Fruit fly (Drosophila melanogaster) whole organism, embryonic: Measurements from ENCODE around the gene MED15.

Source experiments
- Aef1 ChIP-seq: fragments of 200-800 bp; sonication (Bioruptor generic); IDR thresholded peaks from 3 replicates; pipeline ENCODE4 v1.3.6; 2022; ENCODE audit warnings: missing biosample characterization, missing genetic modification characterization
- CG10209 ChIP-seq: fragments of 200-800 bp; sonication (Bioruptor generic); optimal IDR thresholded peaks from 3 replicates; lab custom pipeline; 2017; ENCODE audit warnings: missing biosample characterization, mild to moderate bottlenecking, missing genetic modification characterization, missing genetic modification reagents
- CG10462 ChIP-seq: fragments of 200-800 bp; sonication (Bioruptor generic); optimal IDR thresholded peaks from 2 replicates; lab custom pipeline; 2016; ENCODE audit warnings: missing biosample characterization, missing genetic modification characterization
- CG11695 ChIP-seq: fragments of 200-800 bp; sonication (Bioruptor generic); IDR thresholded peaks from 3 replicates; pipeline ENCODE4 v1.3.6; 2022; ENCODE audit warnings: missing biosample characterization, missing genetic modification characterization
- CG11696 ChIP-seq: fragments of 200-800 bp; sonication (Bioruptor generic); IDR thresholded peaks from 2 replicates; pipeline ENCODE4 v1.3.6; 2022; ENCODE audit warnings: missing biosample characterization, missing genetic modification characterization
- CG12659 ChIP-seq: fragments of 200-800 bp; sonication (Bioruptor generic); optimal IDR thresholded peaks from 3 replicates; lab custom pipeline; 2017; ENCODE audit warnings: mild to moderate bottlenecking, missing biosample characterization, missing genetic modification reagents, missing genetic modification characterization
- CG14014 ChIP-seq: fragments of 200-800 bp; sonication (Bioruptor generic); IDR thresholded peaks from 2 replicates; pipeline ENCODE4 v1.3.6; 2022; ENCODE audit warnings: missing biosample characterization, missing genetic modification characterization
- CG14441 ChIP-seq: fragments of 200-800 bp; sonication (Bioruptor generic); IDR thresholded peaks from 2 replicates; pipeline ENCODE4 v1.3.6; 2022; ENCODE audit warnings: missing biosample characterization, missing genetic modification characterization
- CG14667 ChIP-seq: fragments of 200-800 bp; sonication (Bioruptor generic); IDR thresholded peaks from 2 replicates; pipeline ENCODE4 v1.3.6; 2022; ENCODE audit warnings: missing biosample characterization, missing genetic modification characterization
- CG1647 ChIP-seq: fragments of 200-800 bp; sonication (Bioruptor generic); optimal IDR thresholded peaks from 3 replicates; lab custom pipeline; 2016; ENCODE audit warnings: missing biosample characterization, missing genetic modification characterization
- CG17612 ChIP-seq: fragments of 200-800 bp; sonication (Bioruptor generic); IDR thresholded peaks from 2 replicates; pipeline ENCODE4 v1.3.6; 2022; ENCODE audit warnings: missing biosample characterization, missing genetic modification characterization
- CG1792 ChIP-seq: fragments of 200-800 bp; sonication (Bioruptor generic); optimal IDR thresholded peaks from 2 replicates; lab custom pipeline; 2016; ENCODE audit warnings: missing biosample characterization, missing genetic modification characterization
- CG2129 ChIP-seq: fragments of 200-800 bp; sonication (Bioruptor generic); IDR thresholded peaks from 2 replicates; pipeline ENCODE4 v1.3.6; 2022; ENCODE audit warnings: missing biosample characterization, missing genetic modification characterization; ENCODE audit not compliant: partially characterized antibody
- CG32532 ChIP-seq: fragments of 200-800 bp; sonication (Bioruptor generic); IDR thresholded peaks from 2 replicates; pipeline ENCODE4 v1.3.6; 2022; ENCODE audit warnings: missing biosample characterization, missing genetic modification characterization
- CG33213 ChIP-seq: fragments of 200-800 bp; sonication (Bioruptor generic); optimal IDR thresholded peaks from 3 replicates; lab custom pipeline; 2016; ENCODE audit warnings: missing biosample characterization, missing genetic modification characterization
- CG34376 ChIP-seq: fragments of 200-800 bp; sonication (Bioruptor generic); optimal IDR thresholded peaks from 2 replicates; lab custom pipeline; 2018; ENCODE audit warnings: missing biosample characterization, mild to moderate bottlenecking, missing genetic modification characterization
- CG3726 ChIP-seq: fragments of 200-800 bp; sonication (Bioruptor generic); IDR thresholded peaks from 3 replicates; pipeline ENCODE4, ENCODE4 v1.3.6; 2022; ENCODE audit warnings: missing biosample characterization, missing genetic modification characterization
- CG43689 ChIP-seq: fragments of 200-800 bp; sonication (Bioruptor generic); IDR thresholded peaks from 2 replicates; pipeline ENCODE4 v1.3.6; 2022; ENCODE audit warnings: missing biosample characterization, missing genetic modification characterization
- CG4424 ChIP-seq: fragments of 200-800 bp; sonication (Bioruptor generic); optimal IDR thresholded peaks from 3 replicates; lab custom pipeline; 2016; ENCODE audit warnings: missing biosample characterization, missing genetic modification characterization
- CG4617 ChIP-seq: fragments of 200-800 bp; sonication (Bioruptor generic); optimal IDR thresholded peaks from 3 replicates; lab custom pipeline; 2016; ENCODE audit warnings: missing biosample characterization, missing genetic modification characterization, borderline replicate concordance
- CG6813 ChIP-seq: fragments of 200-800 bp; sonication (Bioruptor generic); optimal IDR thresholded peaks from 2 replicates; lab custom pipeline; 2017; ENCODE audit warnings: missing biosample characterization, missing genetic modification characterization, mild to moderate bottlenecking, moderate library complexity, missing genetic modification reagents
- CG7357 ChIP-seq: fragments of 200-800 bp; sonication (Bioruptor generic); IDR thresholded peaks from 3 replicates; pipeline ENCODE4 v1.3.6; 2022; ENCODE audit warnings: missing biosample characterization, missing genetic modification characterization
- CG7987 ChIP-seq: fragments of 200-800 bp; sonication (Bioruptor generic); optimal IDR thresholded peaks from 2 replicates; lab custom pipeline; 2018; ENCODE audit warnings: missing biosample characterization, mild to moderate bottlenecking, missing genetic modification characterization, moderate library complexity
- CkIIα-i1 ChIP-seq: fragments of 200-800 bp; sonication (Bioruptor generic); IDR thresholded peaks from 2 replicates; pipeline ENCODE4 v1.3.6; 2022; ENCODE audit warnings: missing biosample characterization, missing genetic modification characterization
- Dref ChIP-seq: fragments of 200-800 bp; sonication (Bioruptor generic); IDR thresholded peaks from 2 replicates; pipeline ENCODE4 v1.3.6; 2022; ENCODE audit warnings: missing biosample characterization, missing genetic modification characterization
- Drgx ChIP-seq: fragments of 200-800 bp; sonication (Bioruptor generic); IDR thresholded peaks from 2 replicates; pipeline ENCODE4 v1.3.6; 2022; ENCODE audit warnings: missing biosample characterization, missing genetic modification characterization
- Hr78 ChIP-seq, 2 experiments: fragments of 200-800 bp in 1 of 2; fragments of >200 bp in 1 of 2; sonication (Bioruptor generic) in 1 of 2; optimal IDR thresholded peaks; 2 replicates each; lab custom pipeline; 2017 to 2019; ENCODE audit warnings: missing biosample characterization in 2 of 2, missing genetic modification characterization in 2 of 2, mild to moderate bottlenecking in 1 of 2, moderate library complexity in 1 of 2
- Lpt ChIP-seq: fragments of >200 bp; optimal IDR thresholded peaks from 2 replicates; lab custom pipeline; 2018; ENCODE audit warnings: missing biosample characterization, missing genetic modification characterization
- Mad ChIP-seq: fragments of 200-800 bp; sonication (Bioruptor generic); optimal IDR thresholded peaks from 2 replicates; lab custom pipeline; 2016; ENCODE audit warnings: missing biosample characterization, missing genetic modification characterization
- NK7.1 ChIP-seq: fragments of 200-800 bp; sonication (Bioruptor generic); optimal IDR thresholded peaks from 3 replicates; lab custom pipeline; 2016; ENCODE audit warnings: missing biosample characterization, missing genetic modification characterization
- Nf-YB ChIP-seq: fragments of 200-800 bp; sonication (Bioruptor generic); optimal IDR thresholded peaks from 3 replicates; lab custom pipeline; 2019; ENCODE audit warnings: missing biosample characterization, mild to moderate bottlenecking, missing genetic modification characterization, moderate library complexity
- Rx ChIP-seq: fragments of 200-800 bp; sonication (Bioruptor generic); IDR thresholded peaks from 2 replicates; pipeline ENCODE4 v1.3.6; 2022; ENCODE audit warnings: missing biosample characterization, missing genetic modification characterization
- abd-A ChIP-seq: fragments of 200-800 bp; sonication (Bioruptor generic); optimal IDR thresholded peaks from 3 replicates; lab custom pipeline; 2019; ENCODE audit warnings: missing biosample characterization, mild to moderate bottlenecking, missing genetic modification characterization, moderate library complexity
- ara ChIP-seq: fragments of 200-800 bp; sonication (Bioruptor generic); IDR thresholded peaks from 2 replicates; pipeline ENCODE4 v1.3.6; 2022; ENCODE audit warnings: missing biosample characterization, missing genetic modification characterization
- btn ChIP-seq: fragments of 200-800 bp; sonication (Bioruptor generic); optimal IDR thresholded peaks from 2 replicates; lab custom pipeline; 2016; ENCODE audit warnings: missing biosample characterization, missing genetic modification characterization
- ci ChIP-seq: fragments of 200-800 bp; sonication (Bioruptor generic); IDR thresholded peaks from 3 replicates; pipeline ENCODE4 v1.3.6; 2022; ENCODE audit warnings: missing biosample characterization, missing genetic modification characterization
- da ChIP-seq: fragments of 200-800 bp; sonication (Bioruptor generic); optimal IDR thresholded peaks from 2 replicates; lab custom pipeline; 2016; ENCODE audit warnings: missing biosample characterization, missing genetic modification characterization
- disco-r ChIP-seq: fragments of 200-800 bp; sonication (Bioruptor generic); optimal IDR thresholded peaks from 2 replicates; lab custom pipeline; 2016; ENCODE audit warnings: missing biosample characterization, missing genetic modification characterization
- ems ChIP-seq: fragments of 200-800 bp; sonication (Bioruptor generic); optimal IDR thresholded peaks from 3 replicates; lab custom pipeline; 2016; ENCODE audit warnings: missing biosample characterization, missing genetic modification characterization
- fd3F ChIP-seq: fragments of 200-800 bp; sonication (Bioruptor generic); optimal IDR thresholded peaks from 2 replicates; lab custom pipeline; 2018; ENCODE audit warnings: missing biosample characterization, mild to moderate bottlenecking, missing genetic modification characterization, moderate library complexity
- hb ChIP-seq: fragments of 200-800 bp; sonication (Bioruptor generic); IDR thresholded peaks from 3 replicates; pipeline ENCODE4 v1.3.6; 2022; ENCODE audit warnings: missing biosample characterization, missing genetic modification characterization; ENCODE audit not compliant: partially characterized antibody
- kay ChIP-seq: fragments of 200-800 bp; sonication (Bioruptor generic); optimal IDR thresholded peaks from 2 replicates; lab custom pipeline; 2016; ENCODE audit warnings: missing biosample characterization, missing genetic modification characterization
- nerfin-1 ChIP-seq: fragments of 200-800 bp; sonication (Bioruptor generic); optimal IDR thresholded peaks from 3 replicates; lab custom pipeline; 2019; ENCODE audit warnings: missing biosample characterization, mild to moderate bottlenecking, missing genetic modification characterization, moderate library complexity
- slp2 ChIP-seq: fragments of 200-800 bp; sonication (Bioruptor generic); optimal IDR thresholded peaks from 2 replicates; lab custom pipeline; 2016; ENCODE audit warnings: missing biosample characterization, missing genetic modification characterization
- sna ChIP-seq: fragments of 200-800 bp; sonication (Bioruptor generic); IDR thresholded peaks from 2 replicates; pipeline ENCODE4 v1.3.6; 2022; ENCODE audit warnings: missing biosample characterization, missing genetic modification characterization; ENCODE audit not compliant: partially characterized antibody
- tna ChIP-seq: fragments of 200-800 bp; sonication (Bioruptor generic); IDR thresholded peaks from 2 replicates; pipeline ENCODE4 v1.3.6; 2022; ENCODE audit warnings: missing biosample characterization, missing genetic modification characterization; ENCODE audit not compliant: partially characterized antibody
- trh ChIP-seq: fragments of 200-800 bp; sonication (Bioruptor generic); optimal IDR thresholded peaks from 2 replicates; lab custom pipeline; 2016; ENCODE audit warnings: missing biosample characterization, missing genetic modification characterization
- tup ChIP-seq: fragments of 200-800 bp; sonication (Bioruptor generic); optimal IDR thresholded peaks from 2 replicates; lab custom pipeline; 2016; ENCODE audit warnings: missing biosample characterization, mild to moderate bottlenecking, missing genetic modification characterization, moderate library complexity
- unc-4 ChIP-seq: fragments of 200-800 bp; sonication (Bioruptor generic); IDR thresholded peaks from 2 replicates; pipeline ENCODE4 v1.3.6; 2022; ENCODE audit warnings: missing biosample characterization, missing genetic modification characterization; ENCODE audit not compliant: partially characterized antibody
- vvl ChIP-seq: fragments of 200-800 bp; sonication (Bioruptor generic); IDR thresholded peaks from 2 replicates; pipeline ENCODE4 v1.3.6; 2022; ENCODE audit warnings: missing biosample characterization, missing genetic modification characterization

Gene MED15

dm6 chr2L:468745-469358, 4.0 kb upstream of the MED15 start (continued):
- TF ChIP-seq CG4424 = peak; percentile 74
- peak in 1 of 2 experiments; percentile 64 for TF ChIP-seq Hr78 (GFP tag; optimal IDR thresholded peaks at IDR 0.05; lab: Kevin White, UChicago)
- TF ChIP-seq unc-4 = no peak
- peak; percentile 17 for TF ChIP-seq CG7987 (GFP tag; lab: Kevin White, UChicago)
- TF ChIP-seq CkIIα-i1 (GFP tag; lab: Robert Waterston, UW) = no peak
- TF ChIP-seq disco-r (GFP tag; lab: Kevin White, UChicago) = no peak
- peak; percentile 42 for TF ChIP-seq CG10462 (GFP tag; lab: Kevin White, UChicago)
- TF ChIP-seq vvl (GFP tag; lab: Robert Waterston, UW) = peak; percentile 87
- TF ChIP-seq CG17612 = peak; percentile 63
- TF ChIP-seq CG6813 (GFP tag; lab: Kevin White, UChicago) = peak; percentile 75
- TF ChIP-seq sna = no peak
- TF ChIP-seq CG12659 (GFP tag; lab: Kevin White, UChicago) = peak; percentile 75
- TF ChIP-seq CG4617 (GFP tag; lab: Kevin White, UChicago) = no peak
- peak; percentile 73 for TF ChIP-seq Rx (GFP tag; lab: Robert Waterston, UW)
- TF ChIP-seq CG32532 = peak; percentile 72
- no peak for TF ChIP-seq Lpt (GFP tag; lab: Kevin White, UChicago)
- TF ChIP-seq CG7357 = peak; percentile 52; the same call in 2 of the 3 replicates
- peak; percentile 66 for TF ChIP-seq CG11695
- TF ChIP-seq tup (GFP tag; lab: Kevin White, UChicago) = peak; percentile 1
- no peak; the same call in 1 of the 2 replicates for TF ChIP-seq CG14667 (GFP tag; lab: Robert Waterston, UW)
- peak; percentile 76 for TF ChIP-seq abd-A (tag; lab: Kevin White, UChicago)
- TF ChIP-seq btn = peak; percentile 41
- TF ChIP-seq ci = peak; percentile 91
- no peak for TF ChIP-seq CG1792
- peak; percentile 50 for TF ChIP-seq Nf-YB
- TF ChIP-seq ems = peak; percentile 67
- TF ChIP-seq kay = no peak
- peak; percentile 76 for TF ChIP-seq CG10209 (GFP tag; lab: Kevin White, UChicago)
- peak; percentile 71 for TF ChIP-seq CG1647
- TF ChIP-seq CG34376 = peak; percentile 65
- TF ChIP-seq fd3F (GFP tag; lab: Kevin White, UChicago) = peak; percentile 6
- peak; percentile 65 for TF ChIP-seq slp2 (GFP tag; lab: Kevin White, UChicago)
- TF ChIP-seq CG3726 (GFP tag; lab: Robert Waterston, UW) = no peak
- TF ChIP-seq hb (GFP tag; lab: Robert Waterston, UW) = no peak
- TF ChIP-seq da (GFP tag; lab: Kevin White, UChicago) = no peak
- TF ChIP-seq Drgx (GFP tag; lab: Robert Waterston, UW) = peak; percentile 77
- no peak for TF ChIP-seq CG2129
- peak; percentile 55; the same call in 1 of the 2 replicates for TF ChIP-seq ara
- peak; percentile 15 for TF ChIP-seq trh (GFP tag; lab: Kevin White, UChicago)
- peak; percentile 52 for TF ChIP-seq CG33213 (GFP tag; lab: Kevin White, UChicago)
- peak; percentile 42; the same call in 1 of the 3 replicates for TF ChIP-seq Aef1 (GFP tag; lab: Robert Waterston, UW)
- TF ChIP-seq Dref = no peak
- TF ChIP-seq CG14014 = peak; percentile 69
- no peak for TF ChIP-seq tna (GFP tag; lab: Robert Waterston, UW)
- TF ChIP-seq CG14441 (GFP tag; lab: Robert Waterston, UW) = peak; percentile 74
- TF ChIP-seq CG43689 (GFP tag; lab: Robert Waterston, UW) = peak; percentile 75
- TF ChIP-seq CG11696 = peak; percentile 60
- TF ChIP-seq nerfin-1 = peak; percentile 40
- peak; percentile 49 for TF ChIP-seq NK7.1 (GFP tag; lab: Kevin White, UChicago)
- TF ChIP-seq Mad = peak; percentile 27
